Fruit fly (Drosophila melanogaster): Measurements from ENCODE around the gene CG33257.

- TF ChIP-seq CTCF (optimal IDR thresholded peaks at IDR 0.05) (no peak), CG8478 (optimal IDR thresholded peaks at IDR 0.05) (no peak)
Observed at dm6 chr3L:16334876-16335275, 11.2 kb upstream of the CG33257 start.

Measured in S2 (cell line).